Worm (Caenorhabditis elegans): Measurements from ENCODE around the gene sup-10.

The sup-10 gene

DNA sequence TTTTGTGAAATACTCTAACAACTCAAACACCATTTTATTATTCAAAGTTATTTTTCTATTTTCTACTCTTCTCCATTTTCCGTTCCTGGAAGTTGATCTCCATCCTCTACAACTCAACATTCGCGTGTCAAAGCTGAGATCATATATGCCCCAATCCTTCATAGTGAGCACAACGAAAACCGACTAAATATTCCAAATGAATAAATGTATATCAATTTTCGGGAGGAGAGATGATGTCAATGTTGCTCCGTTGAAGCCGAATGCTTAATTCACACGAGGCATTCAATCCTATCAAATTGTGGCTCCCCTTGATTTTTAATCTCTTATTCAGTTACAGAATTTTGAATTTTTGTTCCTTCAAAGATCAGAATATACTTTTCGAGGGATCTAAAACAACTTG lies 11.7 kb upstream of the sup-10 start:
- TF ChIP-seq ceh-13 (GFP tag; optimal IDR thresholded peaks at IDR 0.05) (no peak), hmg-4 (GFP tag; optimal IDR thresholded peaks at IDR 0.05) (no peak), tra-4 (tag; optimal IDR thresholded peaks at IDR 0.05) (no peak), ceh-36 (tag; optimal IDR thresholded peaks at IDR 0.05) (no peak), F13C5.2 (tag; optimal IDR thresholded peaks at IDR 0.05) (no peak)

ce11 chrX:17516941-17517340 lies 11.2 kb upstream of the sup-10 start:
- TF ChIP-seq tbx-11 (GFP tag; IDR thresholded peaks at IDR 0.05) (no peak), ceh-36 (tag; optimal IDR thresholded peaks at IDR 0.05) (no peak), tbx-37 (GFP tag; conservative IDR thresholded peaks at IDR 0.05) (no peak), flt-1 (GFP tag; IDR thresholded peaks at IDR 0.05) (no peak), B0310.2 (tag; optimal IDR thresholded peaks at IDR 0.05) (no peak)

DNA sequence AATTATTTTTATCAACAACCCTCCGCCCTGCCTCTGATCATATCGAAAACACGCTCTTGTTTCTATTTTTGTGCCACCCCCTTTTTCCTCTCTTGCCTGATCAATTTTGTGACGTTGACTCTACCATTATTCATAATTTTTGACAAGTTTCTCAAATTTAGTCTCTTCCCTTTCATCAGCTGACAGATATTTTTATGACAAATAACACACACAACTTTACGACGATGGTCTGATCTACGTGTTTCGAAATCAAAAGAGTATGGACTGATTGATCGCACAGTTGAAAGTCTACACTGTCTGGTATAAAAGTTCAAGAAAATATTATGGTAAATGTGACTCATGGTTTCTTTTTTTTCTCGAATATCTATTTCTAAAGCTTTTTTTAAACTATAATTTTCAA lies 10.3 kb upstream of the sup-10 start:
- TF ChIP-seq ceh-13 (GFP tag; optimal IDR thresholded peaks at IDR 0.05) (no peak), sea-1 (GFP tag; conservative IDR thresholded peaks at IDR 0.05) (no peak), ets-7 (tag; optimal IDR thresholded peaks at IDR 0.05) (no peak)

DNA sequence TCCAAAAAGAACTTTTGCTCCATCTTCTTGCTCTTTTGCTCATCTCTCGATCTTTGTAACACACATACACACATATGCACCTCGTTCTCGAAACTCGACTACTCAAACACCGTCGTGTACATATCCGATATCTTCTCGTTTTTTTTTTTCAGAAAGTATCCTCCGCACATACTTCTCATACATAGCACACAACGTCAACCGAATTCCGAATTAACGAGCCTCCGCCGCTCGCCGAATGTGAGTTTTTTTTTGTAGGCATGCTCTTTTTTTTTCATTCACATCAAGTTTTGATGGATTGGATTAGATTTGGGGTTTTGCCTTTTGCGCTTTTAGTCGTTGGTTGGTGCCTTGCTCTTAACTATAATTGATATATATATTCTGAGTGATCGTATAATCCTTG lies 9.9 kb upstream of the sup-10 start:
- no peak for TF ChIP-seq F13C5.2 (tag; optimal IDR thresholded peaks at IDR 0.05)
- no peak for TF ChIP-seq hmg-4 (GFP tag; optimal IDR thresholded peaks at IDR 0.05)
- TF ChIP-seq hmbx-1 (tag; optimal IDR thresholded peaks at IDR 0.05), result no peak
- TF ChIP-seq tra-4 (tag; optimal IDR thresholded peaks at IDR 0.05), result no peak
- TF ChIP-seq hnd-1 (tag; optimal IDR thresholded peaks at IDR 0.05), result no peak
- TF ChIP-seq pes-1 (GFP tag; IDR thresholded peaks at IDR 0.05), result no peak
- TF ChIP-seq ceh-13 (GFP tag; optimal IDR thresholded peaks at IDR 0.05), result no peak
- no peak for TF ChIP-seq sea-1 (GFP tag; conservative IDR thresholded peaks at IDR 0.05)
- no peak for TF ChIP-seq ceh-36 (tag; optimal IDR thresholded peaks at IDR 0.05)
- TF ChIP-seq scrt-1 (GFP tag; IDR thresholded peaks at IDR 0.05), result no peak
- TF ChIP-seq aly-1 (tag; optimal IDR thresholded peaks at IDR 0.05), result no peak
- no peak for TF ChIP-seq tbx-37 (GFP tag; conservative IDR thresholded peaks at IDR 0.05)
- no peak for TF ChIP-seq B0310.2 (tag; optimal IDR thresholded peaks at IDR 0.05)
- no peak for TF ChIP-seq ama-1 (optimal IDR thresholded peaks at IDR 0.05)
- TF ChIP-seq ets-7 (tag; optimal IDR thresholded peaks at IDR 0.05), result no peak
- TF ChIP-seq tbx-11 (GFP tag; IDR thresholded peaks at IDR 0.05), result no peak
- TF ChIP-seq flt-1 (GFP tag; IDR thresholded peaks at IDR 0.05), result no peak

ce11 chrX:17519476-17519875 lies 8.7 kb upstream of the sup-10 start:
- no peak for TF ChIP-seq B0310.2 (tag; optimal IDR thresholded peaks at IDR 0.05)
- no peak for TF ChIP-seq scrt-1 (GFP tag; IDR thresholded peaks at IDR 0.05)
- no peak for TF ChIP-seq hmbx-1 (tag; optimal IDR thresholded peaks at IDR 0.05)
- no peak for TF ChIP-seq flt-1 (GFP tag; IDR thresholded peaks at IDR 0.05)
- TF ChIP-seq aly-1 (tag; optimal IDR thresholded peaks at IDR 0.05), result no peak
- TF ChIP-seq pes-1 (GFP tag; IDR thresholded peaks at IDR 0.05), result no peak
- TF ChIP-seq tbx-37 (GFP tag; conservative IDR thresholded peaks at IDR 0.05), result no peak

DNA sequence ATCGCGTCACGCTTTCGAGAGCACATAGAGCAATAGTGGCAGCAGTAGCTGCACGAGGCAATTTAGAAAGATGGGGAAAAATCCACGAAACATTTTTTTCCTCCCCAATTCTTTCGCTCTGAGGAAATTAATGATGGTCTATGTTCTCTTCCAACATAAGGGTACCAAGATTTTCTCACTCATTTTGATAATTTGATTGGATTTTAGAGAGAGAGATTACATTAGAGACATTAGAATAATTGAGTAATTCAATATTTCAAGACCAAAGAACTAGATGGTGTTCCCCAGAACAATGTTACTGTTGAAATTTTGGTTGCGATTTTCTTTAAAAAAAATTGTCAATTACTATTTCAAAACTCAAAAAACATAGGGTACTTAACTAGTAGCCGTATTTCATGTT lies 6.7 kb upstream of the sup-10 start:
- TF ChIP-seq B0310.2 (tag; optimal IDR thresholded peaks at IDR 0.05) (no peak), tra-4 (tag; optimal IDR thresholded peaks at IDR 0.05) (no peak), ceh-36 (tag; optimal IDR thresholded peaks at IDR 0.05) (no peak), hmg-4 (GFP tag; optimal IDR thresholded peaks at IDR 0.05) (no peak), tbx-37 (GFP tag; conservative IDR thresholded peaks at IDR 0.05) (no peak), F13C5.2 (tag; optimal IDR thresholded peaks at IDR 0.05) (no peak), ceh-13 (GFP tag; optimal IDR thresholded peaks at IDR 0.05) (no peak), hnd-1 (tag; optimal IDR thresholded peaks at IDR 0.05) (no peak), ets-7 (tag; optimal IDR thresholded peaks at IDR 0.05) (no peak), pes-1 (GFP tag; IDR thresholded peaks at IDR 0.05) (no peak), flt-1 (GFP tag; IDR thresholded peaks at IDR 0.05) (no peak), hmbx-1 (tag; optimal IDR thresholded peaks at IDR 0.05) (no peak), aly-1 (tag; optimal IDR thresholded peaks at IDR 0.05) (no peak), scrt-1 (GFP tag; IDR thresholded peaks at IDR 0.05) (no peak), ama-1 (optimal IDR thresholded peaks at IDR 0.05) (no peak)

- TF ChIP-seq F13C5.2 (tag; optimal IDR thresholded peaks at IDR 0.05) (no peak), hmg-4 (GFP tag; optimal IDR thresholded peaks at IDR 0.05) (no peak), ama-1 (optimal IDR thresholded peaks at IDR 0.05) (no peak), ets-7 (tag; optimal IDR thresholded peaks at IDR 0.05) (no peak), B0310.2 (tag; optimal IDR thresholded peaks at IDR 0.05) (no peak), tra-4 (tag; optimal IDR thresholded peaks at IDR 0.05) (no peak), flt-1 (GFP tag; IDR thresholded peaks at IDR 0.05) (no peak), hnd-1 (tag; optimal IDR thresholded peaks at IDR 0.05) (no peak), tbx-11 (GFP tag; IDR thresholded peaks at IDR 0.05) (no peak), scrt-1 (GFP tag; IDR thresholded peaks at IDR 0.05) (no peak), hmbx-1 (tag; optimal IDR thresholded peaks at IDR 0.05) (no peak), sea-1 (GFP tag; conservative IDR thresholded peaks at IDR 0.05) (no peak), pes-1 (GFP tag; IDR thresholded peaks at IDR 0.05) (no peak), aly-1 (tag; optimal IDR thresholded peaks at IDR 0.05) (no peak), tbx-37 (GFP tag; conservative IDR thresholded peaks at IDR 0.05) (no peak), ceh-36 (tag; optimal IDR thresholded peaks at IDR 0.05) (no peak), ceh-13 (GFP tag; optimal IDR thresholded peaks at IDR 0.05) (no peak)
These were observed 767 bp upstream of the sup-10 start for ce11 chrX:17527377-17527776.

DNA sequence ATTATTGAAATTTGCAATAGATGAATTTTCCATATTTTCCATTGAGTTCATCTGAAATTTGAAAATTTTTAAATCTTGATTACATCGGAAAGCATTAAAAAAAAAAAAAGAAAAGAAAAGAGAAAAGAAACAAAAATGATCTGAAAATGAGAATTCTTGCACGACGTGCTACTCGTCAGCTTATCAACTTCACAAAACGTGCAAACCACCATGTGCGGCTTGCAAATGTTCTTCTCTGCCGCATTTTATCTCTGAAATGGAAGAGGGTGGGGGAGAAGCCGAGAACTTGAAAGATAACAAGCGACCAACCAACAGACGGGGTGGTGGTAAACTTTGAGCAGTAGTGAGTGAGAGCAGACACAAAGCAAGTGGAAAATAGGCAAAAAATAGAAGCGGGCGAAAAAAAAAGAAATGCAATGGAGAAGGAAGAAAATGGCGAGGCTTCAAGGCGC lies 5.9 kb downstream of the sup-10 start, which contains the start of gene F31A3.3:
Gene F31A3.3, minus strand, starts transcription at position 51 of the 452 bp plus-strand sequence.
- no peak for TF ChIP-seq tbx-37 (GFP tag; conservative IDR thresholded peaks at IDR 0.05)
- TF ChIP-seq scrt-1 (GFP tag; IDR thresholded peaks at IDR 0.05), result no peak
- TF ChIP-seq F13C5.2 (tag; optimal IDR thresholded peaks at IDR 0.05), result no peak
- no peak for TF ChIP-seq flt-1 (GFP tag; IDR thresholded peaks at IDR 0.05)
- no peak for TF ChIP-seq ceh-36 (tag; optimal IDR thresholded peaks at IDR 0.05)
- TF ChIP-seq tbx-11 (GFP tag; IDR thresholded peaks at IDR 0.05), result no peak
- TF ChIP-seq tra-4 (tag; optimal IDR thresholded peaks at IDR 0.05), result no peak
